5 worm cellular contexts compared by ENCODE assay signal in genomic region chrIII:6415306-6415973, ce11.
TF ChIP-seq lines count a peak whose summit lies in the region.

nas-4 (minus strand) TSS chrIII:6415656.

TF ChIP-seq in whole organism, L1 larva, 84 proteins besides CTCF, POLR2A, EP300 and RAD21 (continues in another document):
- TF ChIP-seq sup-37 (GFP tag; optimal IDR thresholded peaks at IDR 0.05; lab: Kevin White, UChicago) (no peak), tlp-1 (tag; optimal IDR thresholded peaks at IDR 0.05; lab: Kevin White, UChicago) (no peak), pax-3 (tag; optimal IDR thresholded peaks at IDR 0.05; lab: Kevin White, UChicago) (no peak), nhr-76 (tag; optimal IDR thresholded peaks at IDR 0.05; lab: Kevin White, UChicago) (no peak), nhr-84 (tag; optimal IDR thresholded peaks at IDR 0.05; lab: Kevin White, UChicago) (no peak), nhr-85 (tag; lab: Kevin White, UChicago) (peak; percentile 70), nhr-11 (tag; optimal IDR thresholded peaks at IDR 0.05; lab: Kevin White, UChicago) (no peak), ces-1 (GFP tag; optimal IDR thresholded peaks at IDR 0.05; lab: Kevin White, UChicago) (no peak), rnt-1 (tag; optimal IDR thresholded peaks at IDR 0.05; lab: Kevin White, UChicago) (no peak), ceh-82 (tag; optimal IDR thresholded peaks at IDR 0.05; lab: Kevin White, UChicago) (no peak), egl-27 (tag; optimal IDR thresholded peaks at IDR 0.05; lab: Kevin White, UChicago) (no peak), zip-4 (GFP tag; optimal IDR thresholded peaks at IDR 0.05; lab: Kevin White, UChicago) (no peak), nhr-12 (tag; optimal IDR thresholded peaks at IDR 0.05; lab: Kevin White, UChicago) (no peak), pqm-1 (tag; optimal IDR thresholded peaks at IDR 0.05; lab: Kevin White, UChicago) (no peak), nhr-77 (tag; optimal IDR thresholded peaks at IDR 0.05; lab: Kevin White, UChicago) (no peak), ets-5 (GFP tag; IDR thresholded peaks at IDR 0.05; lab: Robert Waterston, UW) (no peak), C16A3.4 (tag; optimal IDR thresholded peaks at IDR 0.05; lab: Kevin White, UChicago) (no peak), pag-3 (tag; optimal IDR thresholded peaks at IDR 0.05; lab: Kevin White, UChicago; ENCODE audit: borderline replicate concordance, insufficient read depth) (no peak), Y116A8C.19 (tag; optimal IDR thresholded peaks at IDR 0.05; lab: Kevin White, UChicago; ENCODE audit: borderline replicate concordance) (no peak)

TF ChIP-seq in whole organism, L2 larva, 48 proteins besides CTCF, POLR2A, EP300 and RAD21 (continues in another document):
- TF ChIP-seq elt-1 (tag; optimal IDR thresholded peaks at IDR 0.05; lab: Kevin White, UChicago) (no peak), ztf-1 (GFP tag; conservative IDR thresholded peaks at IDR 0.05; lab: Robert Waterston, UW) (no peak), unc-55 (GFP tag; optimal IDR thresholded peaks at IDR 0.05; lab: Kevin White, UChicago) (peak; percentile 7), mdl-1 (tag; optimal IDR thresholded peaks at IDR 0.05; lab: Kevin White, UChicago) (no peak), mbf-1 (tag; optimal IDR thresholded peaks at IDR 0.05; lab: Kevin White, UChicago) (no peak), dmd-4 (tag; optimal IDR thresholded peaks at IDR 0.05; lab: Kevin White, UChicago) (no peak), gmeb-1 (tag; optimal IDR thresholded peaks at IDR 0.05; lab: Kevin White, UChicago) (no peak), nhr-21 (tag; optimal IDR thresholded peaks at IDR 0.05; lab: Kevin White, UChicago) (peak; percentile 17), sma-9 (GFP tag; optimal IDR thresholded peaks at IDR 0.05; lab: Kevin White, UChicago) (no peak), sma-9 (tag; optimal IDR thresholded peaks at IDR 0.05; lab: Kevin White, UChicago) (no peak), snpc-4 (tag; optimal IDR thresholded peaks at IDR 0.05; lab: Kevin White, UChicago) (no peak), unc-62 (GFP tag; optimal IDR thresholded peaks at IDR 0.05; lab: Kevin White, UChicago) (no peak), nhr-25 (tag; optimal IDR thresholded peaks at IDR 0.05; lab: Kevin White, UChicago) (peak; percentile 27), R02D3.7 (tag; optimal IDR thresholded peaks at IDR 0.05; lab: Kevin White, UChicago) (no peak), ceh-16 (tag; optimal IDR thresholded peaks at IDR 0.05; lab: Kevin White, UChicago) (no peak), nhr-12 (tag; optimal IDR thresholded peaks at IDR 0.05; lab: Kevin White, UChicago) (no peak), mab-5 (tag; optimal IDR thresholded peaks at IDR 0.05; lab: Kevin White, UChicago) (no peak), ceh-82 (tag; optimal IDR thresholded peaks at IDR 0.05; lab: Kevin White, UChicago) (no peak), nhr-23 (tag; optimal IDR thresholded peaks at IDR 0.05; lab: Kevin White, UChicago) (no peak), unc-39 (tag; optimal IDR thresholded peaks at IDR 0.05; lab: Kevin White, UChicago) (no peak)

TF ChIP-seq in whole organism, L3 larva, 47 proteins besides CTCF, POLR2A, EP300 and RAD21:
- TF ChIP-seq R02D3.7 (tag; optimal IDR thresholded peaks at IDR 0.05; lab: Kevin White, UChicago) = peak; percentile 39
- TF ChIP-seq ceh-82 (tag; optimal IDR thresholded peaks at IDR 0.05; lab: Kevin White, UChicago) = no peak
- TF ChIP-seq unc-39 (tag; optimal IDR thresholded peaks at IDR 0.05; lab: Kevin White, UChicago) = no peak
- peak; percentile 41 for TF ChIP-seq ama-1 (optimal IDR thresholded peaks at IDR 0.05; lab: Kevin White, UChicago)
- TF ChIP-seq nhr-23 (tag; optimal IDR thresholded peaks at IDR 0.05; lab: Kevin White, UChicago) = peak; percentile 11
- TF ChIP-seq nhr-25 (tag; optimal IDR thresholded peaks at IDR 0.05; lab: Kevin White, UChicago) = peak; percentile 35
- TF ChIP-seq elt-2 (tag; optimal IDR thresholded peaks at IDR 0.05; lab: Kevin White, UChicago) = peak; percentile 41
- peak; percentile 31 for TF ChIP-seq lsy-12 (tag; optimal IDR thresholded peaks at IDR 0.05; lab: Kevin White, UChicago)
- peak; percentile 25 for TF ChIP-seq nhr-43 (tag; optimal IDR thresholded peaks at IDR 0.05; lab: Kevin White, UChicago; ENCODE audit: poor library complexity, severe bottlenecking)

TF ChIP-seq in whole organism, L4 larva, 104 proteins besides CTCF, POLR2A, EP300 and RAD21 (continues in another document):
- TF ChIP-seq pqm-1 (tag; optimal IDR thresholded peaks at IDR 0.05; lab: Kevin White, UChicago) = no peak
- TF ChIP-seq lsy-2 (tag; optimal IDR thresholded peaks at IDR 0.05; lab: Kevin White, UChicago) = no peak
- TF ChIP-seq dpl-1 (GFP tag; optimal IDR thresholded peaks at IDR 0.05; lab: Kevin White, UChicago) = no peak
- no peak for TF ChIP-seq T26A8.4 (GFP tag; IDR thresholded peaks at IDR 0.05; lab: Robert Waterston, UW)
- TF ChIP-seq unc-62 (GFP tag; optimal IDR thresholded peaks at IDR 0.05 in 1 of 2; lab: Kevin White, UChicago) = peak in 1 of 2 experiments; percentile 56
- TF ChIP-seq unc-62 (tag; optimal IDR thresholded peaks at IDR 0.05; lab: Kevin White, UChicago) = no peak
- no peak for TF ChIP-seq nhr-11 (tag; optimal IDR thresholded peaks at IDR 0.05; lab: Kevin White, UChicago)
- no peak for TF ChIP-seq lir-3 (tag; optimal IDR thresholded peaks at IDR 0.05; lab: Kevin White, UChicago)
- TF ChIP-seq ztf-11 (tag; optimal IDR thresholded peaks at IDR 0.05; lab: Kevin White, UChicago) = no peak
- TF ChIP-seq daf-19 (GFP tag; conservative IDR thresholded peaks at IDR 0.05; lab: Robert Waterston, UW) = no peak
- TF ChIP-seq nhr-42 (GFP tag; IDR thresholded peaks at IDR 0.05; lab: Robert Waterston, UW) = no peak
- TF ChIP-seq hlh-11 (tag; optimal IDR thresholded peaks at IDR 0.05; lab: Kevin White, UChicago) = peak; percentile 13
- TF ChIP-seq lin-38 (GFP tag; IDR thresholded peaks at IDR 0.05; lab: Robert Waterston, UW) = peak; percentile 24; the same call in 1 of the 2 replicates
- no peak for TF ChIP-seq ZK546.5 (tag; optimal IDR thresholded peaks at IDR 0.05; lab: Kevin White, UChicago)
- no peak for TF ChIP-seq egl-43 (GFP tag; IDR thresholded peaks at IDR 0.05; lab: Robert Waterston, UW)
- TF ChIP-seq set-16 (GFP tag; IDR thresholded peaks at IDR 0.05; lab: Robert Waterston, UW) = no peak
- no peak for TF ChIP-seq cey-2 (tag; optimal IDR thresholded peaks at IDR 0.05; lab: Kevin White, UChicago; ENCODE audit: borderline replicate concordance, insufficient read depth)
- TF ChIP-seq fos-1 (tag; optimal IDR thresholded peaks at IDR 0.05; lab: Kevin White, UChicago) = peak; percentile 28
- TF ChIP-seq R02D3.7 (tag; optimal IDR thresholded peaks at IDR 0.05; lab: Kevin White, UChicago) = no peak
- TF ChIP-seq F10B5.3 (tag; optimal IDR thresholded peaks at IDR 0.05; lab: Kevin White, UChicago) = no peak
- peak; percentile 35; the same call in 1 of the 2 replicates for TF ChIP-seq mdt-29 (GFP tag; IDR thresholded peaks at IDR 0.05; lab: Robert Waterston, UW)
- TF ChIP-seq lim-7 (GFP tag; IDR thresholded peaks at IDR 0.05; lab: Robert Waterston, UW) = 0 out of 2 replicates have a peak, but pooled peaks have one; percentile 36
- no peak for TF ChIP-seq lin-15B (tag; optimal IDR thresholded peaks at IDR 0.05; lab: Kevin White, UChicago)
- TF ChIP-seq snpc-4 (tag; optimal IDR thresholded peaks at IDR 0.05; lab: Kevin White, UChicago) = no peak
- peak; percentile 41 for TF ChIP-seq mes-2 (tag; optimal IDR thresholded peaks at IDR 0.05; lab: Kevin White, UChicago; ENCODE audit: poor library complexity, severe bottlenecking)
- TF ChIP-seq nhr-111 (GFP tag; optimal IDR thresholded peaks at IDR 0.05; lab: Kevin White, UChicago) = no peak

TF ChIP-seq in whole organism, young adult, 124 proteins besides CTCF, POLR2A, EP300 and RAD21 (continues in another document):
- TF ChIP-seq F23B12.7 (tag; optimal IDR thresholded peaks at IDR 0.05; lab: Kevin White, UChicago; ENCODE audit: insufficient read depth) (no peak), Y56A3A.18 (GFP tag; IDR thresholded peaks at IDR 0.05; lab: Robert Waterston, UW) (peak; percentile 20; the same call in 1 of the 2 replicates), mel-28 (tag; optimal IDR thresholded peaks at IDR 0.05; lab: Kevin White, UChicago; ENCODE audit: borderline replicate concordance) (peak; percentile 29), xnd-1 (tag; optimal IDR thresholded peaks at IDR 0.05; lab: Kevin White, UChicago) (no peak), F55B11.4 (tag; optimal IDR thresholded peaks at IDR 0.05; lab: Kevin White, UChicago; ENCODE audit: borderline replicate concordance, insufficient read depth) (no peak), gei-17 (GFP tag; optimal IDR thresholded peaks at IDR 0.05; lab: Kevin White, UChicago) (no peak), atf-7 (tag; optimal IDR thresholded peaks at IDR 0.05; lab: Kevin White, UChicago) (peak; percentile 6), madf-3 (GFP tag; IDR thresholded peaks at IDR 0.05; lab: Robert Waterston, UW) (0 out of 2 replicates have a peak, but pooled peaks have one; percentile 70), tlf-1 (GFP tag; optimal IDR thresholded peaks at IDR 0.05; lab: Kevin White, UChicago) (peak; percentile 24), nhr-179 (tag; optimal IDR thresholded peaks at IDR 0.05; lab: Kevin White, UChicago) (peak; percentile 14), ceh-27 (GFP tag; optimal IDR thresholded peaks at IDR 0.05; lab: Kevin White, UChicago) (peak; percentile 35), athp-1 (tag; optimal IDR thresholded peaks at IDR 0.05; lab: Kevin White, UChicago) (peak; percentile 64), Y53F4B.3 (GFP tag; IDR thresholded peaks at IDR 0.05; lab: Robert Waterston, UW) (no peak), efl-1 (GFP tag; optimal IDR thresholded peaks at IDR 0.05; lab: Kevin White, UChicago) (no peak), lin-40 (tag; optimal IDR thresholded peaks at IDR 0.05; lab: Kevin White, UChicago) (peak; percentile 29), ekl-4 (GFP tag; IDR thresholded peaks at IDR 0.05; lab: Robert Waterston, UW) (0 out of 2 replicates have a peak, but pooled peaks have one; percentile 12), mes-4 (tag; optimal IDR thresholded peaks at IDR 0.05; lab: Kevin White, UChicago) (no peak), him-1 (tag; optimal IDR thresholded peaks at IDR 0.05; lab: Kevin White, UChicago) (peak; percentile 55), cebp-2 (GFP tag; IDR thresholded peaks at IDR 0.05; lab: Robert Waterston, UW) (peak; percentile 5; the same call in 1 of the 2 replicates), akir-1 (GFP tag; optimal IDR thresholded peaks at IDR 0.05; lab: Kevin White, UChicago) (no peak), lin-54 (GFP tag; optimal IDR thresholded peaks at IDR 0.05; lab: Kevin White, UChicago) (no peak), madf-8 (GFP tag; conservative IDR thresholded peaks at IDR 0.05; lab: Robert Waterston, UW) (no peak), F33H1.4 (GFP tag; IDR thresholded peaks at IDR 0.05; lab: Robert Waterston, UW) (no peak), lin-26 (GFP tag; IDR thresholded peaks at IDR 0.05; lab: Robert Waterston, UW) (peak; percentile 80), repo-1 (tag; optimal IDR thresholded peaks at IDR 0.05; lab: Kevin White, UChicago) (peak; percentile 60), cebp-1 (GFP tag; IDR thresholded peaks at IDR 0.05; lab: Robert Waterston, UW) (0 out of 2 replicates have a peak, but pooled peaks have one; percentile 38), cebp-1 (tag; optimal IDR thresholded peaks at IDR 0.05; lab: Kevin White, UChicago) (peak; percentile 71), sea-2 (GFP tag; IDR thresholded peaks at IDR 0.05; lab: Robert Waterston, UW) (no peak)
